Fruit fly (Drosophila melanogaster) whole organism, prepupa: ENCODE data around the gene CG13059.

Experiments used
- Blimp-1 ChIP-seq: fragments of 200-800 bp; sonication (Bioruptor generic); optimal IDR thresholded peaks from 3 replicates; lab custom pipeline; 2017; ENCODE audit warnings: missing biosample characterization, missing genetic modification characterization, mild to moderate bottlenecking, moderate library complexity, missing genetic modification reagents
- CG11294 ChIP-seq: fragments of 200-800 bp; sonication (Bioruptor generic); IDR thresholded peaks from 2 replicates; pipeline ENCODE4 v1.3.6; 2022; ENCODE audit warnings: missing biosample characterization, missing genetic modification characterization
- CG16779 ChIP-seq: fragments of 200-800 bp; sonication (Bioruptor generic); optimal IDR thresholded peaks from 3 replicates; lab custom pipeline; 2017; ENCODE audit warnings: missing biosample characterization, mild to moderate bottlenecking, missing genetic modification characterization
- CG3032 ChIP-seq: fragments of 200-800 bp; optimal IDR thresholded peaks from 2 replicates; lab custom pipeline; 2019; ENCODE audit warnings: missing biosample characterization, mild to moderate bottlenecking, missing genetic modification characterization, moderate library complexity
- CG31627 ChIP-seq: fragments of 200-800 bp; sonication (Bioruptor generic); optimal IDR thresholded peaks from 3 replicates; lab custom pipeline; 2016; ENCODE audit warnings: missing biosample characterization, missing genetic modification characterization
- CG3919 ChIP-seq: fragments of 200-800 bp; sonication (Bioruptor generic); optimal IDR thresholded peaks from 3 replicates; lab custom pipeline; 2016; ENCODE audit warnings: missing biosample characterization, missing genetic modification characterization
- CG4318 ChIP-seq: fragments of 200-800 bp; sonication (Bioruptor generic); optimal IDR thresholded peaks from 3 replicates; lab custom pipeline; 2017; ENCODE audit warnings: missing biosample characterization, mild to moderate bottlenecking, missing genetic modification characterization
- CG6163 ChIP-seq: fragments of 200-800 bp; sonication (Bioruptor generic); IDR thresholded peaks from 3 replicates; pipeline ENCODE4 v1.3.6; 2022; ENCODE audit warnings: missing biosample characterization, missing genetic modification characterization
- CG6276 ChIP-seq: fragments of 200-800 bp; sonication (Bioruptor generic); optimal IDR thresholded peaks from 2 replicates; lab custom pipeline; 2017; ENCODE audit warnings: missing biosample characterization, mild to moderate bottlenecking, missing genetic modification characterization
- CG6808 ChIP-seq: fragments of 200-800 bp; sonication (Bioruptor generic); optimal IDR thresholded peaks from 3 replicates; lab custom pipeline; 2017; ENCODE audit warnings: missing biosample characterization, missing genetic modification characterization, mild to moderate bottlenecking, moderate library complexity, missing genetic modification reagents
- CG7368 ChIP-seq: fragments of 200-800 bp; sonication (Bioruptor generic); optimal IDR thresholded peaks from 3 replicates; lab custom pipeline; 2016; ENCODE audit warnings: missing biosample characterization, missing genetic modification characterization
- CG8632 ChIP-seq: fragments of 200-800 bp; sonication (Bioruptor generic); optimal IDR thresholded peaks from 3 replicates; lab custom pipeline; 2016; ENCODE audit warnings: missing biosample characterization, missing genetic modification characterization
- CG9139 ChIP-seq: fragments of 200-800 bp; sonication (Bioruptor generic); optimal IDR thresholded peaks from 3 replicates; lab custom pipeline; 2017; ENCODE audit warnings: missing biosample characterization, mild to moderate bottlenecking, missing genetic modification characterization
- Eip75B ChIP-seq: fragments of 200-800 bp; sonication (Bioruptor generic); optimal IDR thresholded peaks from 3 replicates; lab custom pipeline; 2016; ENCODE audit warnings: missing biosample characterization, missing genetic modification characterization
- Eip78C ChIP-seq: fragments of 200-800 bp; sonication (Bioruptor generic); peaks from one replicate; lab custom pipeline; 2016; ENCODE audit warnings: missing biosample characterization, missing genetic modification characterization
- Eip93F ChIP-seq: fragments of 200-800 bp; sonication (Bioruptor generic); optimal IDR thresholded peaks from 2 replicates; lab custom pipeline; 2016; ENCODE audit warnings: missing biosample characterization, mild to moderate bottlenecking, missing genetic modification characterization
- Ets21C ChIP-seq: fragments of 200-800 bp; sonication (Bioruptor generic); optimal IDR thresholded peaks from 3 replicates; lab custom pipeline; 2016; ENCODE audit warnings: missing biosample characterization, missing genetic modification characterization
- Ets96B ChIP-seq: fragments of 200-800 bp; optimal IDR thresholded peaks from 2 replicates; lab custom pipeline; 2019; ENCODE audit warnings: missing biosample characterization, mild to moderate bottlenecking, missing genetic modification characterization, moderate library complexity
- Gug ChIP-seq: fragments of 200-800 bp; sonication (Bioruptor generic); IDR thresholded peaks from 2 replicates; pipeline ENCODE4 v1.3.6; 2022; ENCODE audit warnings: missing biosample characterization, missing genetic modification characterization
- Hr38 ChIP-seq: sonication (Bioruptor generic); optimal IDR thresholded peaks from 2 replicates; lab custom pipeline; 2016; ENCODE audit warnings: missing biosample characterization, missing genetic modification characterization
- Hr39 ChIP-seq: fragments of 200-800 bp; sonication (Bioruptor generic); optimal IDR thresholded peaks from 2 replicates; lab custom pipeline; 2016; ENCODE audit warnings: missing biosample characterization, missing genetic modification characterization
- Hr4 ChIP-seq: fragments of 200-800 bp; sonication (Bioruptor generic); optimal IDR thresholded peaks from 3 replicates; lab custom pipeline; 2016; ENCODE audit warnings: missing biosample characterization, missing genetic modification characterization
- Met ChIP-seq: fragments of 200-800 bp; sonication (Bioruptor generic); optimal IDR thresholded peaks from 3 replicates; lab custom pipeline; 2016; ENCODE audit warnings: missing biosample characterization, missing genetic modification characterization
- achi ChIP-seq: fragments of 200-800 bp; sonication (Bioruptor generic); optimal IDR thresholded peaks from 3 replicates; lab custom pipeline; 2016; ENCODE audit warnings: missing biosample characterization, missing genetic modification characterization
- acj6 ChIP-seq: fragments of 200-800 bp; sonication (Bioruptor generic); optimal IDR thresholded peaks from 3 replicates; lab custom pipeline; 2016; ENCODE audit warnings: missing biosample characterization, missing genetic modification characterization
- cyc ChIP-seq: fragments of 200-800 bp; sonication (Bioruptor generic); optimal IDR thresholded peaks from 3 replicates; lab custom pipeline; 2016; ENCODE audit warnings: missing biosample characterization, missing genetic modification characterization
- dac ChIP-seq: fragments of 200-800 bp; sonication (Bioruptor generic); optimal IDR thresholded peaks from 2 replicates; lab custom pipeline; 2017; ENCODE audit warnings: missing biosample characterization, mild to moderate bottlenecking, missing genetic modification characterization
- dsx ChIP-seq: fragments of 200-800 bp; optimal IDR thresholded peaks from 3 replicates; lab custom pipeline; 2019; ENCODE audit warnings: missing biosample characterization, mild to moderate bottlenecking, missing genetic modification characterization, moderate library complexity; ENCODE audit not compliant: poor library complexity, severe bottlenecking
- esn ChIP-seq: fragments of 200-800 bp; sonication (Bioruptor generic); optimal IDR thresholded peaks from 2 replicates; lab custom pipeline; 2016; ENCODE audit warnings: missing biosample characterization, mild to moderate bottlenecking, missing genetic modification characterization, moderate library complexity
- fd59A ChIP-seq: fragments of 200-800 bp; sonication (Bioruptor generic); optimal IDR thresholded peaks from 2 replicates; lab custom pipeline; 2017; ENCODE audit warnings: missing biosample characterization, mild to moderate bottlenecking, missing genetic modification characterization, missing genetic modification reagents
- fd85E ChIP-seq: fragments of 200-800 bp; sonication (Bioruptor generic); optimal IDR thresholded peaks from 3 replicates; lab custom pipeline; 2016; ENCODE audit warnings: missing biosample characterization, missing genetic modification characterization
- net ChIP-seq: fragments of 200-800 bp; sonication (Bioruptor generic); optimal IDR thresholded peaks from 3 replicates; lab custom pipeline; 2016; ENCODE audit warnings: missing biosample characterization, missing genetic modification characterization
- pdm3 ChIP-seq: fragments of 200-800 bp; sonication (Bioruptor generic); optimal IDR thresholded peaks from 3 replicates; lab custom pipeline; 2016; ENCODE audit warnings: missing biosample characterization, missing genetic modification characterization
- svp ChIP-seq: fragments of 200-800 bp; sonication (Bioruptor generic); peaks from one replicate; lab custom pipeline; 2016; ENCODE audit warnings: missing biosample characterization, missing genetic modification characterization

The CG13059 gene

dm6 chr3L:16309972-16310371 lies 13.5 kb upstream of the CG13059 start (continued):
- TF ChIP-seq Met (GFP tag; lab: Kevin White, UChicago) (no peak), dsx (GFP tag; lab: Kevin White, UChicago) (no peak), CG8632 (GFP tag; lab: Kevin White, UChicago) (no peak), CG4318 (GFP tag; lab: Kevin White, UChicago) (peak; percentile 47), CG3032 (tag; lab: Kevin White, UChicago) (no peak), Eip78C (GFP tag; lab: Kevin White, UChicago) (peak; percentile 74), esn (GFP tag; lab: Kevin White, UChicago) (no peak), fd85E (GFP tag; lab: Kevin White, UChicago) (no peak), Hr39 (GFP tag; lab: Kevin White, UChicago) (peak; percentile 10), CG7368 (peak; percentile 16), Blimp-1 (GFP tag; lab: Kevin White, UChicago) (no peak), achi (peak; percentile 34), CG31627 (no peak), dac (GFP tag; lab: Kevin White, UChicago) (peak; percentile 83), CG16779 (tag; lab: Kevin White, UChicago) (peak; percentile 37), fd59A (GFP tag; lab: Kevin White, UChicago) (no peak), Eip93F (GFP tag; lab: Kevin White, UChicago) (no peak), CG3919 (GFP tag; lab: Kevin White, UChicago) (peak; percentile 52)

- peak; percentile 12 for TF ChIP-seq svp (GFP tag; lab: Kevin White, UChicago)
- no peak for TF ChIP-seq esn (GFP tag; lab: Kevin White, UChicago)
- TF ChIP-seq cyc (GFP tag; lab: Kevin White, UChicago): no peak
- peak; percentile 8 for TF ChIP-seq achi
Observed at dm6 chr3L:16313985-16314384, 9.5 kb upstream of the CG13059 start, which contains the start of gene CG13062. TSS of gene CG13062 (plus strand) at chr3L:16314285.

- TF ChIP-seq Ets96B (tag; lab: Kevin White, UChicago): no peak
- TF ChIP-seq net: no peak
- no peak for TF ChIP-seq fd59A (GFP tag; lab: Kevin White, UChicago)
- TF ChIP-seq CG7368: no peak
- no peak for TF ChIP-seq CG6163
- no peak for TF ChIP-seq Hr39 (GFP tag; lab: Kevin White, UChicago)
- no peak for TF ChIP-seq Hr4
- TF ChIP-seq, all 60 proteins: peak for 0
Observed at dm6 chr3L:16317724-16318123, 5.7 kb upstream of the CG13059 start, which contains the start of gene Nplp3. TSS of gene Nplp3 (plus strand) at chr3L:16318024.

dm6 chr3L:16319399-16319906 lies 4.0 kb upstream of the CG13059 start, which contains the start of the genes CG13041 and CG13060:
TSS of gene CG13041 (minus strand) at chr3L:16319526.
TSS of gene CG13060 (plus strand) at chr3L:16319856.
- no peak for TF ChIP-seq fd59A (GFP tag; lab: Kevin White, UChicago)
- no peak for TF ChIP-seq Ets21C (GFP tag; lab: Kevin White, UChicago)
- TF ChIP-seq Hr38: no peak
- TF ChIP-seq CG9139: no peak
- TF ChIP-seq Eip75B: no peak
- no peak for TF ChIP-seq Gug
- no peak for TF ChIP-seq CG11294 (GFP tag; lab: Robert Waterston, UW)
- no peak for TF ChIP-seq CG16779 (tag; lab: Kevin White, UChicago)
- TF ChIP-seq CG7368: no peak
- no peak for TF ChIP-seq acj6 (GFP tag; lab: Kevin White, UChicago)
- TF ChIP-seq CG3032 (tag; lab: Kevin White, UChicago): no peak
- no peak for TF ChIP-seq CG6276
- no peak for TF ChIP-seq CG6808
- no peak for TF ChIP-seq dac (GFP tag; lab: Kevin White, UChicago)
- no peak for TF ChIP-seq dsx (GFP tag; lab: Kevin White, UChicago)
- no peak for TF ChIP-seq cyc (GFP tag; lab: Kevin White, UChicago)
- no peak for TF ChIP-seq pdm3 (GFP tag; lab: Kevin White, UChicago)
